Worm (Caenorhabditis elegans): ENCODE measurements around the gene pmt-1.

Gene pmt-1

DNA sequence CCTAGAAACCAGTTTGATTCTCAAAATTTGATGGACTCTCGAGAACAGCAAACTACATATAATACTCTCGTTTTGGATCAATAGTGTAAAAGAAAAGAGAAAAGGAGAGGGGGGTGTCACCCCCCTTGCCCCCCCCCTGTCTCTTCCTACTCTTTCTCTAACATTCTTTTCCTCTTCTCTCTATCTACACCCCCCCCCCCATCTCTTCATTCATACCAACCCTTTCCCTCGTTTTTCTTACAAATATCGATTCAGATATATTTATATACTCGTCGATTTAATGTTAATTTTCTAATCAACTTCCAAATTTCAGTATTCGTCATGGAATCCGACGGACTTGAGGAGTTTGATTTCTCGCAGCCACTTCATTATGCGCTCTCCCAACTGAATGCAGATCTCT is 51.2 kb downstream of the pmt-1 start, which contains the start of gene EGAP2.1:
Gene EGAP2.1 (plus strand): TSS at position 301 of the 400 bp plus-strand sequence.
- TF ChIP-seq T22C8.4 (GFP tag; IDR thresholded peaks at IDR 0.05) (0 out of 2 replicates have a peak, but pooled peaks have one; percentile 34), ref-1 (GFP tag; conservative IDR thresholded peaks at IDR 0.05) (no peak), ztf-23 (GFP tag; IDR thresholded peaks at IDR 0.05) (no peak), ztf-29 (GFP tag; IDR thresholded peaks at IDR 0.05) (no peak), flt-1 (GFP tag; IDR thresholded peaks at IDR 0.05) (peak; percentile 49; the same call in 1 of the 2 replicates), tab-1 (GFP tag; IDR thresholded peaks at IDR 0.05) (no peak), med-1 (GFP tag; optimal IDR thresholded peaks at IDR 0.05; ENCODE audit: insufficient read depth) (no peak), klf-2 (GFP tag; conservative IDR thresholded peaks at IDR 0.05) (no peak), cog-1 (tag; optimal IDR thresholded peaks at IDR 0.05) (no peak)

DNA sequence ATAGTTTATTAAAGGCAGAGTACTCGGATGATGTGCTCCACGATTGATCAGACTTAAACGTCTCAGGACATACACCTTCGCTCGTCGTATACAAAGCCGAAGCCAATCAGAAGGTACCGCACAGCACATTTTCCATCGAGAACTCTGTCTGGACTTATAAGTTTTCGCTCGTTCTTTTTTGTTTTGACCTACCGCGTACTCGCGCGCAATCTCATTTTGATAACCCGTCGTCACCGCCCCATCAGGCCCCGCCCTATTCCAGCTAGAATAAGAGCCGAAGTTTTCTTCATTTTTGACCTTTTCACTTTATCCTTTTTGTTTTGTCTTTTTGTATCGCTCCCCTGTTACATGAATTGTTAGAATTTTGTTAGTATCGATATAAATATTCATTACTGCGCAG is 52.7 kb downstream of the pmt-1 start, which contains the start of gene EGAP2.2:
Gene EGAP2.2 (plus strand): TSS at position 301 of the 400 bp plus-strand sequence.
- no peak for TF ChIP-seq ztf-29 (GFP tag; IDR thresholded peaks at IDR 0.05)
- TF ChIP-seq tab-1 (GFP tag; IDR thresholded peaks at IDR 0.05) = no peak
- TF ChIP-seq cog-1 (tag; optimal IDR thresholded peaks at IDR 0.05) = no peak
- TF ChIP-seq flt-1 (GFP tag; IDR thresholded peaks at IDR 0.05) = no peak
- no peak for TF ChIP-seq klf-2 (GFP tag; conservative IDR thresholded peaks at IDR 0.05)
- TF ChIP-seq ztf-23 (GFP tag; IDR thresholded peaks at IDR 0.05) = no peak
- no peak for TF ChIP-seq T22C8.4 (GFP tag; IDR thresholded peaks at IDR 0.05)
- no peak for TF ChIP-seq med-1 (GFP tag; optimal IDR thresholded peaks at IDR 0.05; ENCODE audit: insufficient read depth)
- TF ChIP-seq ref-1 (GFP tag; conservative IDR thresholded peaks at IDR 0.05) = no peak

ce11 chrII:5228662-5229061 is 53.7 kb downstream of the pmt-1 start:
- TF ChIP-seq tab-1 (GFP tag; IDR thresholded peaks at IDR 0.05) (0 out of 2 replicates have a peak, but pooled peaks have one; percentile 41), med-1 (GFP tag; optimal IDR thresholded peaks at IDR 0.05; ENCODE audit: insufficient read depth) (no peak), ref-1 (GFP tag; conservative IDR thresholded peaks at IDR 0.05) (no peak), flt-1 (GFP tag; IDR thresholded peaks at IDR 0.05) (no peak), ztf-29 (GFP tag; IDR thresholded peaks at IDR 0.05) (no peak), ztf-23 (GFP tag; IDR thresholded peaks at IDR 0.05) (no peak)
